Worm (Caenorhabditis elegans): ENCODE measurements around the gene his-59.
A peak's percentile ranks its signal among the peaks of the same experiment; 100 is the strongest.

The his-59 gene

DNA sequence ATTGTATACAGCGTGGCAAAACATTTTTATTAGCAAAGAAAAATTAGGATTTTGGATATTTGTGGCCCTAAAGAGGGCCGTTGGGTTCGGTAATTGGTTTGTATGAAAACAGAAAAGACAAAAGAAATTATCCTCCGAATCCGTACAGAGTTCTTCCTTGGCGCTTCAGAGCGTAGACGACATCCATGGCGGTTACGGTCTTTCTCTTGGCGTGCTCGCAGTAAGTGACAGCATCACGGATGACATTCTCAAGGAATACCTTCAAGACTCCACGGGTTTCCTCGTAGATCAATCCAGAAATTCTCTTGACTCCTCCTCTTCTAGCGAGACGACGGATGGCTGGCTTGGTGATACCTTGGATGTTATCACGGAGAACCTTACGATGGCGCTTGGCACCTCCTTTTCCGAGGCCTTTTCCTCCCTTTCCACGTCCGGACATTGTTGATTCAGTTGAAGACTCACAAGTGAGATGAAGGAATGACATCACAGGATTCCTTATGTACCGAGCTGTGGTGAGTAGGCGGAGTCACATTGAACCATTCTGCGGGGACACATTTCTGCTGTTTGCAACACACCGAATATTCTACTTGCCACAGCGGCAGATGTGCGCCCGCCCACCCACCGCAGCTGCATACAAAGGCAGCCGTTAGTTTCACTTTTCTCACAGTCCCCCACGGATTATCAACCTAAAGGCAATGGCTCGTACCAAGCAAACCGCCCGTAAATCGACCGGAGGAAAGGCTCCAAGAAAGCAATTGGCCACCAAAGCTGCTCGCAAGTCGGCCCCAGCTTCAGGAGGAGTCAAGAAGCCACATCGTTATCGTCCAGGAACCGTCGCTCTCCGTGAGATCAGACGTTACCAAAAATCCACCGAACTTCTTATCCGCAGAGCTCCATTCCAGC, at the start of gene his-59, which contains the start of gene his-60:
his-59 (plus strand) TSS at position 696 of the 903 bp plus-strand sequence.
his-60 (minus strand) TSS at position 439 of the 903 bp plus-strand sequence.
- peak; percentile 6 for TF ChIP-seq snpc-4 (tag; optimal IDR thresholded peaks at IDR 0.05)
- TF ChIP-seq mdl-1 (tag; optimal IDR thresholded peaks at IDR 0.05) = no peak
- TF ChIP-seq nhr-25 (tag; optimal IDR thresholded peaks at IDR 0.05) = peak; percentile 90
- peak; percentile 27 for TF ChIP-seq elt-2 (tag; optimal IDR thresholded peaks at IDR 0.05)
- TF ChIP-seq lsy-12 (tag; optimal IDR thresholded peaks at IDR 0.05) = peak; percentile 6
- peak; percentile 43 for TF ChIP-seq pha-4 (tag; optimal IDR thresholded peaks at IDR 0.05)
- no peak for TF ChIP-seq fkh-2 (tag; optimal IDR thresholded peaks at IDR 0.05)
- no peak for TF ChIP-seq mml-1 (tag; optimal IDR thresholded peaks at IDR 0.05)
- peak; percentile 4 for TF ChIP-seq lin-15B (tag; optimal IDR thresholded peaks at IDR 0.05)
- TF ChIP-seq nhr-43 (tag; optimal IDR thresholded peaks at IDR 0.05; ENCODE audit: poor library complexity, severe bottlenecking) = peak; percentile 51
- peak; percentile 33 for TF ChIP-seq pqm-1 (tag; optimal IDR thresholded peaks at IDR 0.05)

DNA sequence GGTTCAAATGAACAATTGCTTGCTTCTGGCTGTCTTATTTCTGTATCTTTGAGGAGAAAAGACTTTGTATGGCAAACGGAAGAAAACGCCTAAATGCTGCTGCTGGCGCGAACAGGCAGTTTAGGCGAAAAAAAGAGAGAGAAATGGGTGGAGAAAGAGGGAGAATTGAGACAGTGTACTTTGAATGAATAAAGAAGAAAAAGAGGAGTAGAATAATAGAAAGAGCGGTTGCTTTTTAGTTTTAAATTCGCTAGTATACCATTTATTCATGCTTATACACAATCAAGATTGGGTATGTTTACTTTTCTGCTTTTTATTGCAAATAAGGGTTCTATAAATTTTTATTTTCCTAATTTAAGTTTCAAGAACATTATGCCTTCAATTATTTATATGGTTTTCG, 48.7 kb upstream of the his-59 start:
- TF ChIP-seq unc-62 (GFP tag; optimal IDR thresholded peaks at IDR 0.05) = no peak
- no peak for TF ChIP-seq nhr-76 (tag; optimal IDR thresholded peaks at IDR 0.05)
- no peak for TF ChIP-seq sea-2 (GFP tag; optimal IDR thresholded peaks at IDR 0.05)
- TF ChIP-seq aly-2 (tag; optimal IDR thresholded peaks at IDR 0.05) = no peak
- no peak for TF ChIP-seq nhr-23 (tag; optimal IDR thresholded peaks at IDR 0.05)
- TF ChIP-seq ZK546.5 (tag; optimal IDR thresholded peaks at IDR 0.05) = no peak
- no peak for TF ChIP-seq ceh-82 (tag; optimal IDR thresholded peaks at IDR 0.05)
- no peak for TF ChIP-seq nhr-28 (tag; optimal IDR thresholded peaks at IDR 0.05)
- TF ChIP-seq unc-39 (tag; optimal IDR thresholded peaks at IDR 0.05) = no peak
- no peak for TF ChIP-seq tbx-2 (tag; optimal IDR thresholded peaks at IDR 0.05)
- TF ChIP-seq pqm-1 (tag; optimal IDR thresholded peaks at IDR 0.05) = no peak
- no peak for TF ChIP-seq eor-1 (tag; optimal IDR thresholded peaks at IDR 0.05)
- TF ChIP-seq nfya-1 (tag; optimal IDR thresholded peaks at IDR 0.05; ENCODE audit: insufficient read depth) = no peak
- TF ChIP-seq jun-1 (tag; optimal IDR thresholded peaks at IDR 0.05) = no peak
- TF ChIP-seq egl-27 (tag; optimal IDR thresholded peaks at IDR 0.05) = no peak

DNA sequence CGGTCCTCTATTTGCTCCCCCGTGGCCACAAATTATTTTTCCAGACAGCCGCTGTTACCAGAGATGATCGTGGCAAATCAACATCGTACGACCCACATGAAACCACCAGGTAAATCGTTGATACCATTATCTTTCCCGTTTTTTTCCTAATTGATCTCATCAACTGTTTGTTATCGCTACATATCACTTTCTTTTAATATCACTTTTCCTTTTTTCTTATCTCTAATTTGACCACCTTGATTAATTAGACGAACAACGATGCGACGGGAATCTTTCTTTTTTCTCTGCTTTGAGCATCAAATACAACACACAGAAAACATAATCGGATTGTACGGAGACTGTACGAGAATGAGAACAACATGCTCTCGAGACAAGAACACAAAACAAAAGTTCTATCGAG, 47.8 kb upstream of the his-59 start:
- TF ChIP-seq elt-2 (tag; optimal IDR thresholded peaks at IDR 0.05) (peak; percentile 20), R02D3.7 (tag; optimal IDR thresholded peaks at IDR 0.05) (no peak), ceh-82 (tag; optimal IDR thresholded peaks at IDR 0.05) (no peak), nhr-28 (tag; optimal IDR thresholded peaks at IDR 0.05) (no peak), nhr-43 (tag; optimal IDR thresholded peaks at IDR 0.05; ENCODE audit: poor library complexity, severe bottlenecking) (peak; percentile 8), lsy-12 (tag; optimal IDR thresholded peaks at IDR 0.05) (no peak)

DNA sequence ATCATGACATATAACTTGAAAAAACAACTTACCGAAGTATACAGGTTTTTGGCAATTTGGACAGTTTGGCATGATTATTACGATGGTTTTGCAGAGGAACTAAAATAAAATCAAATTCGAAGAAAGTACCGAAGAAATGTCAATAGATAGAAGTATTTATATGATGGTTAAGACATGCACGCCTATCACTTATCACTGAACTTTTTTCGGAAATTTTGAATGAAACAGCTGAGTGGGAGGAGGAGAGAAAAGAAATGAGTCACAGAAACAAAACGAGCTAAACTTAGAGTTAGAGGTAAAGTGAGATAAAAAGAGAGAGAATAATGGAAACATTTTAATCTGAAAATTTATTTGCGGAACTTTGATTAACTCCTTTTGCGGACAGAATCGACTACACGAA, 42.8 kb upstream of the his-59 start, which contains the start of gene valv-1:
valv-1 (minus strand) TSS at position 101 of the 400 bp plus-strand sequence.
- no peak for TF ChIP-seq nhr-28 (tag; optimal IDR thresholded peaks at IDR 0.05)
- no peak for TF ChIP-seq ceh-28 (tag; optimal IDR thresholded peaks at IDR 0.05)
- TF ChIP-seq fkh-10 (GFP tag; optimal IDR thresholded peaks at IDR 0.05) = no peak
- no peak for TF ChIP-seq unc-62 (GFP tag; optimal IDR thresholded peaks at IDR 0.05)
- TF ChIP-seq nhr-76 (tag; optimal IDR thresholded peaks at IDR 0.05) = no peak
- no peak for TF ChIP-seq daf-12 (tag; optimal IDR thresholded peaks at IDR 0.05)
- TF ChIP-seq R02D3.7 (tag; optimal IDR thresholded peaks at IDR 0.05) = no peak
- TF ChIP-seq skn-1 (tag; optimal IDR thresholded peaks at IDR 0.05) = no peak

DNA sequence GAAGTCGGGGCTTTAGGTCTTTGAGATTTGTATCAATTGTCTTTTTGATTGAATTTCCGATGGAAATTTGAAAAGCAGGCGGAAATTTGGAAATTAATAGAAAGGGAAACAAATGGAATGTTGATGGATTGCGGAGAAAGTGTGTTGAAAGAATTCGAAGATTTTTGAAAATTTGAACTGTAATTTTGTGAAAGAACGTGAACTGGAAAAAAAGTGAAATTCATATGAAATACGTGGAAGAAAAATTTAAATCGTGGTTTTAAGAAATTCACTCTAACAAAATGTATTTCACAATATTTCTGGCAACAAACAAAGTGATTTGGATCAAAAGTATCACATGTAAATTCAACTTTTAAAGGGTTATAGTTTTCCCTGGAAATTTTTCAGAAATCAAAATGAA, 42.1 kb upstream of the his-59 start, which contains the start of gene B0496.1:
B0496.1 (plus strand) TSS at position 301 of the 400 bp plus-strand sequence.
- TF ChIP-seq pha-4 (tag; optimal IDR thresholded peaks at IDR 0.05) = no peak
- no peak for TF ChIP-seq R02D3.7 (tag; optimal IDR thresholded peaks at IDR 0.05)
- TF ChIP-seq ama-1 (optimal IDR thresholded peaks at IDR 0.05) = no peak
- no peak for TF ChIP-seq nhr-12 (tag; optimal IDR thresholded peaks at IDR 0.05)
- no peak for TF ChIP-seq daf-12 (tag; optimal IDR thresholded peaks at IDR 0.05)
- no peak for TF ChIP-seq fos-1 (tag; optimal IDR thresholded peaks at IDR 0.05)
- no peak for TF ChIP-seq pqm-1 (tag; optimal IDR thresholded peaks at IDR 0.05)
- no peak for TF ChIP-seq tbx-2 (tag; optimal IDR thresholded peaks at IDR 0.05)
- TF ChIP-seq lin-15B (tag; optimal IDR thresholded peaks at IDR 0.05) = no peak
- TF ChIP-seq ZK546.5 (tag; optimal IDR thresholded peaks at IDR 0.05) = no peak
- TF ChIP-seq lsy-12 (tag; optimal IDR thresholded peaks at IDR 0.05) = no peak
- no peak for TF ChIP-seq snpc-4 (tag; optimal IDR thresholded peaks at IDR 0.05)
- no peak for TF ChIP-seq nhr-23 (tag; optimal IDR thresholded peaks at IDR 0.05)
- TF ChIP-seq egl-27 (tag; optimal IDR thresholded peaks at IDR 0.05) = no peak
- no peak for TF ChIP-seq nhr-67 (tag; optimal IDR thresholded peaks at IDR 0.05)
